Fruit fly (Drosophila melanogaster): ENCODE results near the gene CG13992.

dm6 chr2L:6006508-6007232 lies 39.1 kb upstream of the CG13992 start, which contains the start of gene Gal:
- TF ChIP-seq CG7045 (GFP tag; optimal IDR thresholded peaks at IDR 0.05) (no peak), kay (GFP tag; ENCODE audit: borderline replicate concordance) (no peak), Hr96 (GFP tag; optimal IDR thresholded peaks at IDR 0.05) (no peak), tj (GFP tag; optimal IDR thresholded peaks at IDR 0.05) (no peak), CG1620 (GFP tag; optimal IDR thresholded peaks at IDR 0.05) (no peak), CG7101 (tag; optimal IDR thresholded peaks at IDR 0.05) (no peak), cnc (optimal IDR thresholded peaks at IDR 0.05) (no peak), cic (GFP tag; optimal IDR thresholded peaks at IDR 0.05) (no peak), CG14711 (tag; optimal IDR thresholded peaks at IDR 0.05) (no peak), ovo (GFP tag; optimal IDR thresholded peaks at IDR 0.05) (no peak), Mnt (GFP tag; optimal IDR thresholded peaks at IDR 0.05) (no peak), CG33017 (tag; optimal IDR thresholded peaks at IDR 0.05) (no peak)

Data from whole organism, adult.